Fruit fly (Drosophila melanogaster): Measurements from ENCODE around the gene Taf9.

Gene Taf9

DNA sequence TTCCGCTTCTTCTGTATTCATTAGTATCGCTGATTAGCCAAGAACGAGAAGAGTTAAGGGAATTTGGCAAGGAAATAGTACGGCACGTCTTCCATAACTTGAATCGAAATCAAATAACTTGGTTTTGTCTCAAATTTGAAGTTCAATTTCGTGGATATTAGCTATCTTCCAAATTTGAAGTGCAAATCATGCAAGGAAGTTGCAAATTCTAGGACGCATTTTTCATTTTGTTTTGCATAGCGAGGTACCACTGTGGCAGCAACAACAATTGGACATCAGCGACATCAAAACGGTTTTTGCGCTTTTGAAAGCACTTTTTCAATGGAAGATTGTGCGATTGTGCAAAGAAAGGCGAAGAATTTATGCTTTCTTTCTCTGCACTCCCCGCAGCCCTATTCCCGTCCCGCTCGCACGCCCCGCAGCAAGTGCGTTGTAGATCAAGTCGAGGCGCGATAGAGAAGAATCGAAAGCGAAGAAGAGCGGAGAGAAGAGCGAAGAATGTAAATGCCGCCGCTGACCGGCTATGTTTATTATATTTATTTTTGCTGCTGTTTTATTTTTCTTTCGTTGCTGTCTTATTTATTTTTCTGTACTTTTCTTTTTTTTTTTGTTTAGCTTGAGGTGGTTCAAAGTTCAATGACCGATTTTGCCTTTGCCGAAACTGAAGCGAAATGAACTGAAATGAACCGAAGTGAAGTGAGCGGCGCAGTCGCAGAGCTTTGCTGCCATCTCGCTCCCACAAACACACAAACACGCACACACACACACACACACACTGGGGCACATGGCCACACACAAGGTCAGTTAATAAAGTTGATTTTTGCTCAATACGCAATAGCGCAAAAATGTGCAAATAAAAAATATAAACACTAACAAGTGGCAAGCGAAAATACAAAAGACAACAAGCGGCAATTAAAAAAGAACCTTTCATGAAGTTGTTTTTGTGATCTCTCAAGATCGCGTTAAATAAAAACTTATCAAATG is 39.5 kb downstream of the Taf9 start (continued):
- TF ChIP-seq CG10147 (GFP tag; optimal IDR thresholded peaks at IDR 0.05), result no peak
- peak; percentile 32 for TF ChIP-seq tin (GFP tag; optimal IDR thresholded peaks at IDR 0.05)
- TF ChIP-seq CG7786 (GFP tag; optimal IDR thresholded peaks at IDR 0.05), result peak; percentile 72
- TF ChIP-seq Chrac-16 (GFP tag; optimal IDR thresholded peaks at IDR 0.05), result peak; percentile 46
- TF ChIP-seq Neu2 (GFP tag; optimal IDR thresholded peaks at IDR 0.05; ENCODE audit: borderline replicate concordance), result no peak
- peak; percentile 61; the same call in 1 of the 2 replicates for TF ChIP-seq Atf6 (GFP tag; IDR thresholded peaks at IDR 0.05)
- TF ChIP-seq CG4360 (GFP tag; IDR thresholded peaks at IDR 0.05), result no peak
- TF ChIP-seq CG6175 (GFP tag; IDR thresholded peaks at IDR 0.05), result 0 out of 3 replicates have a peak, but pooled peaks have one; percentile 44
- TF ChIP-seq D19B (GFP tag; optimal IDR thresholded peaks at IDR 0.05), result peak; percentile 48
- TF ChIP-seq ranshi (GFP tag; IDR thresholded peaks at IDR 0.05), result peak; percentile 65; the same call in 1 of the 2 replicates
- peak; percentile 41; the same call in 1 of the 2 replicates for TF ChIP-seq sob (GFP tag; IDR thresholded peaks at IDR 0.05)
- TF ChIP-seq CG1603 (tag; optimal IDR thresholded peaks at IDR 0.05), result peak; percentile 53
- peak; percentile 1 for TF ChIP-seq CG7556 (GFP tag; optimal IDR thresholded peaks at IDR 0.05)
- TF ChIP-seq CG12659 (GFP tag; optimal IDR thresholded peaks at IDR 0.05), result peak; percentile 48
- TF ChIP-seq slp2 (GFP tag; optimal IDR thresholded peaks at IDR 0.05), result no peak
- TF ChIP-seq CG1602 (GFP tag; optimal IDR thresholded peaks at IDR 0.05), result no peak
- TF ChIP-seq prd (optimal IDR thresholded peaks at IDR 0.05), result no peak
- peak; percentile 47; the same call in 1 of the 3 replicates for TF ChIP-seq prd (GFP tag; IDR thresholded peaks at IDR 0.05)
- TF ChIP-seq Camta (GFP tag; optimal IDR thresholded peaks at IDR 0.05), result peak; percentile 9
- TF ChIP-seq vfl (GFP tag; optimal IDR thresholded peaks at IDR 0.05), result peak; percentile 28
- peak; percentile 70 for TF ChIP-seq CG15269 (tag; optimal IDR thresholded peaks at IDR 0.05)
- peak; percentile 40; the same call in 1 of the 2 replicates for TF ChIP-seq ap (GFP tag; IDR thresholded peaks at IDR 0.05)
- 0 out of 3 replicates have a peak, but pooled peaks have one; percentile 43 for TF ChIP-seq so (GFP tag; IDR thresholded peaks at IDR 0.05)
- TF ChIP-seq pum (GFP tag; optimal IDR thresholded peaks at IDR 0.05), result peak; percentile 19
- peak; percentile 33 for TF ChIP-seq Fer1 (GFP tag; optimal IDR thresholded peaks at IDR 0.05)
- TF ChIP-seq CG2199 (GFP tag; IDR thresholded peaks at IDR 0.05), result no peak
- no peak for TF ChIP-seq cad (GFP tag; optimal IDR thresholded peaks at IDR 0.05)
- no peak for TF ChIP-seq CG8290 (GFP tag; optimal IDR thresholded peaks at IDR 0.05)
- TF ChIP-seq CG8290 (tag; optimal IDR thresholded peaks at IDR 0.05), result peak in 1 of 2 experiments; percentile 85
- peak; percentile 1 for TF ChIP-seq ftz-f1 (GFP tag; optimal IDR thresholded peaks at IDR 0.05)
- TF ChIP-seq sug (tag; optimal IDR thresholded peaks at IDR 0.05), result peak; percentile 0
- peak; percentile 79 for TF ChIP-seq Drgx (GFP tag; IDR thresholded peaks at IDR 0.05)
- peak; percentile 32 for TF ChIP-seq Abd-B (GFP tag; optimal IDR thresholded peaks at IDR 0.05)
- peak; percentile 61 for TF ChIP-seq Meics (GFP tag; optimal IDR thresholded peaks at IDR 0.05)
- TF ChIP-seq bsh (GFP tag; optimal IDR thresholded peaks at IDR 0.05), result peak in 1 of 2 experiments; percentile 10
- TF ChIP-seq CG12769 (tag; optimal IDR thresholded peaks at IDR 0.05), result peak; percentile 89
- no peak for TF ChIP-seq Mes4 (GFP tag; optimal IDR thresholded peaks at IDR 0.05)
- TF ChIP-seq hkb (optimal IDR thresholded peaks at IDR 0.05), result no peak
- TF ChIP-seq hkb (GFP tag; IDR thresholded peaks at IDR 0.05), result peak; percentile 54; the same call in 1 of the 2 replicates
- peak; percentile 54 for TF ChIP-seq her (GFP tag; optimal IDR thresholded peaks at IDR 0.05)
- TF ChIP-seq zen (tag; optimal IDR thresholded peaks at IDR 0.05), result no peak
- peak; percentile 44; the same call in 2 of the 3 replicates for TF ChIP-seq CG17361 (GFP tag; IDR thresholded peaks at IDR 0.05)
- no peak for TF ChIP-seq ci (GFP tag; IDR thresholded peaks at IDR 0.05)
- TF ChIP-seq CG34422 (GFP tag; IDR thresholded peaks at IDR 0.05), result peak; percentile 23; the same call in 1 of the 3 replicates
- peak; percentile 33 for TF ChIP-seq scrt (GFP tag; optimal IDR thresholded peaks at IDR 0.05)
- TF ChIP-seq eve (GFP tag; optimal IDR thresholded peaks at IDR 0.05), result peak in 1 of 2 experiments; percentile 83
- no peak for TF ChIP-seq CG15011 (GFP tag; optimal IDR thresholded peaks at IDR 0.05)
- TF ChIP-seq Pdp1 (GFP tag; optimal IDR thresholded peaks at IDR 0.05), result peak; percentile 31 to 39
- TF ChIP-seq caup (GFP tag; optimal IDR thresholded peaks at IDR 0.05; ENCODE audit: severe bottlenecking), result peak; percentile 31

Measured in whole organism, embryonic.